Fruit fly (Drosophila melanogaster) whole organism, embryonic: ENCODE data around the gene ClpP.

Experiments
- Antp ChIP-seq: fragments of 200-800 bp; sonication (Bioruptor generic); optimal IDR thresholded peaks from 3 replicates; lab custom pipeline; 2016; ENCODE audit warnings: missing biosample characterization, missing genetic modification characterization
- Atf3 ChIP-seq: fragments of 200-800 bp; sonication (Bioruptor generic); optimal IDR thresholded peaks from 3 replicates; lab custom pipeline; 2016; ENCODE audit warnings: missing biosample characterization, missing genetic modification characterization
- Bdp1 ChIP-seq: fragments of 200-800 bp; sonication (Bioruptor generic); optimal IDR thresholded peaks from 3 replicates; lab custom pipeline; 2016; ENCODE audit warnings: missing biosample characterization, missing genetic modification characterization
- CG10209 ChIP-seq: fragments of 200-800 bp; sonication (Bioruptor generic); optimal IDR thresholded peaks from 3 replicates; lab custom pipeline; 2017; ENCODE audit warnings: missing biosample characterization, mild to moderate bottlenecking, missing genetic modification characterization, missing genetic modification reagents
- CG10267 ChIP-seq: fragments of 200-800 bp; sonication (Bioruptor generic); optimal IDR thresholded peaks from 2 replicates; lab custom pipeline; 2018; ENCODE audit warnings: missing biosample characterization, mild to moderate bottlenecking, missing genetic modification characterization, moderate library complexity
- CG10431 ChIP-seq: fragments of 200-800 bp; sonication (Bioruptor generic); optimal IDR thresholded peaks from 3 replicates; lab custom pipeline; 2018; ENCODE audit warnings: missing biosample characterization, mild to moderate bottlenecking, missing genetic modification characterization
- CG10543 ChIP-seq: fragments of 200-800 bp; sonication (Bioruptor generic); optimal IDR thresholded peaks from 3 replicates; lab custom pipeline; 2017; ENCODE audit warnings: missing biosample characterization, mild to moderate bottlenecking, missing genetic modification characterization, moderate library complexity
- CG11398 ChIP-seq: fragments of 200-800 bp; sonication (Bioruptor generic); optimal IDR thresholded peaks from 2 replicates; lab custom pipeline; 2016; ENCODE audit warnings: missing biosample characterization, missing genetic modification characterization
- CG11696 ChIP-seq: fragments of 200-800 bp; sonication (Bioruptor generic); IDR thresholded peaks from 2 replicates; pipeline ENCODE4 v1.3.6; 2022; ENCODE audit warnings: missing biosample characterization, missing genetic modification characterization
- CG12219 ChIP-seq: fragments of 200-800 bp; sonication (Bioruptor generic); optimal IDR thresholded peaks from 3 replicates; lab custom pipeline; 2018; ENCODE audit warnings: missing biosample characterization, mild to moderate bottlenecking, missing genetic modification characterization
- CG13624 ChIP-seq: fragments of 200-800 bp; sonication (Bioruptor generic); optimal IDR thresholded peaks from 2 replicates; lab custom pipeline; 2016; ENCODE audit warnings: missing biosample characterization, missing genetic modification characterization
- CG1603 ChIP-seq: fragments of 200-800 bp; sonication (Bioruptor generic); optimal IDR thresholded peaks from 2 replicates; lab custom pipeline; 2019; ENCODE audit warnings: missing biosample characterization, mild to moderate bottlenecking, missing genetic modification characterization, moderate library complexity
- CG1647 ChIP-seq: fragments of 200-800 bp; sonication (Bioruptor generic); optimal IDR thresholded peaks from 3 replicates; lab custom pipeline; 2016; ENCODE audit warnings: missing biosample characterization, missing genetic modification characterization
- CG1832 ChIP-seq: fragments of 200-800 bp; sonication (Bioruptor generic); optimal IDR thresholded peaks from 2 replicates; lab custom pipeline; 2017; ENCODE audit warnings: missing biosample characterization, mild to moderate bottlenecking, missing genetic modification characterization, inconsistent platforms
- CG2116 ChIP-seq: fragments of 200-800 bp; sonication (Bioruptor generic); optimal IDR thresholded peaks from 3 replicates; lab custom pipeline; 2018; ENCODE audit warnings: missing biosample characterization, mild to moderate bottlenecking, missing genetic modification characterization
- CG30020 ChIP-seq: fragments of 200-800 bp; optimal IDR thresholded peaks from 2 replicates; lab custom pipeline; 2019; ENCODE audit warnings: missing biosample characterization, mild to moderate bottlenecking, missing genetic modification characterization, moderate library complexity
- CG3065 ChIP-seq: fragments of 200-800 bp; sonication (Bioruptor generic); optimal IDR thresholded peaks from 2 replicates; lab custom pipeline; 2016; ENCODE audit warnings: missing biosample characterization, missing genetic modification characterization
- CG4730 ChIP-seq: fragments of 200-800 bp; sonication (Bioruptor generic); IDR thresholded peaks from 2 replicates; pipeline ENCODE4 v1.3.6; 2022; ENCODE audit warnings: missing biosample characterization, missing genetic modification characterization
- CG4854 ChIP-seq: fragments of 200-800 bp; sonication (Bioruptor generic); optimal IDR thresholded peaks from 2 replicates; lab custom pipeline; 2016; ENCODE audit warnings: missing biosample characterization, missing genetic modification characterization, inconsistent platforms
- CG5245 ChIP-seq: fragments of 200-800 bp; sonication (Bioruptor generic); optimal IDR thresholded peaks from 3 replicates; lab custom pipeline; 2016; ENCODE audit warnings: missing biosample characterization, missing genetic modification characterization
- CG6254 ChIP-seq: fragments of 200-800 bp; sonication (Bioruptor generic); optimal IDR thresholded peaks from 3 replicates; lab custom pipeline; 2017; ENCODE audit warnings: mild to moderate bottlenecking, missing biosample characterization, missing genetic modification reagents, missing genetic modification characterization
- CG6854 ChIP-seq: fragments of 200-800 bp; sonication (Bioruptor generic); optimal IDR thresholded peaks from 3 replicates; lab custom pipeline; 2017; ENCODE audit warnings: missing biosample characterization, mild to moderate bottlenecking, missing genetic modification characterization
- CG7556 ChIP-seq: fragments of 200-800 bp; sonication (Bioruptor generic); optimal IDR thresholded peaks from 2 replicates; lab custom pipeline; 2017; ENCODE audit warnings: missing biosample characterization, mild to moderate bottlenecking, missing genetic modification characterization
- CG7987 ChIP-seq: fragments of 200-800 bp; sonication (Bioruptor generic); optimal IDR thresholded peaks from 2 replicates; lab custom pipeline; 2018; ENCODE audit warnings: missing biosample characterization, mild to moderate bottlenecking, missing genetic modification characterization, moderate library complexity
- CG8359 ChIP-seq: fragments of 200-800 bp; sonication (Bioruptor generic); optimal IDR thresholded peaks from 2 replicates; lab custom pipeline; 2017; ENCODE audit warnings: missing biosample characterization, mild to moderate bottlenecking, missing genetic modification characterization, borderline replicate concordance
- CG9797 ChIP-seq: fragments of 200-800 bp; sonication (Bioruptor generic); optimal IDR thresholded peaks from 3 replicates; lab custom pipeline; 2018; ENCODE audit warnings: missing biosample characterization, mild to moderate bottlenecking, missing genetic modification characterization
- CG9817 ChIP-seq: fragments of 200-800 bp; sonication (Bioruptor generic); optimal IDR thresholded peaks from 2 replicates; lab custom pipeline; 2018; ENCODE audit warnings: missing biosample characterization, mild to moderate bottlenecking, missing genetic modification characterization, moderate library complexity
- Dp ChIP-seq: fragments of 200-800 bp; sonication (Bioruptor generic); optimal IDR thresholded peaks from 2 replicates; lab custom pipeline; 2018; ENCODE audit warnings: missing biosample characterization, mild to moderate bottlenecking, missing genetic modification characterization, moderate library complexity
- Dref ChIP-seq: fragments of 200-800 bp; sonication (Bioruptor generic); IDR thresholded peaks from 2 replicates; pipeline ENCODE4 v1.3.6; 2022; ENCODE audit warnings: missing biosample characterization, missing genetic modification characterization
- Hr78 ChIP-seq, 2 experiments: fragments of 200-800 bp in 1 of 2; fragments of >200 bp in 1 of 2; sonication (Bioruptor generic) in 1 of 2; optimal IDR thresholded peaks; 2 replicates each; lab custom pipeline; 2017 to 2019; ENCODE audit warnings: missing biosample characterization in 2 of 2, missing genetic modification characterization in 2 of 2, mild to moderate bottlenecking in 1 of 2, moderate library complexity in 1 of 2
- Max ChIP-seq: fragments of 200-800 bp; sonication (Bioruptor generic); optimal IDR thresholded peaks from 2 replicates; lab custom pipeline; 2016; ENCODE audit warnings: missing biosample characterization, mild to moderate bottlenecking, missing genetic modification characterization
- Meics ChIP-seq: fragments of 200-800 bp; sonication (Bioruptor generic); optimal IDR thresholded peaks from 2 replicates; lab custom pipeline; 2017; ENCODE audit warnings: missing biosample characterization, mild to moderate bottlenecking, missing genetic modification characterization
- Mes4 ChIP-seq: fragments of 200-800 bp; sonication (Bioruptor generic); optimal IDR thresholded peaks from 2 replicates; lab custom pipeline; 2016; ENCODE audit warnings: missing biosample characterization, missing genetic modification characterization
- NK7.1 ChIP-seq: fragments of 200-800 bp; sonication (Bioruptor generic); optimal IDR thresholded peaks from 3 replicates; lab custom pipeline; 2016; ENCODE audit warnings: missing biosample characterization, missing genetic modification characterization
- Opbp ChIP-seq: fragments of 200-800 bp; sonication (Bioruptor generic); IDR thresholded peaks from 3 replicates; pipeline ENCODE4 v1.3.6; 2022; ENCODE audit warnings: missing biosample characterization, missing genetic modification characterization; ENCODE audit not compliant: partially characterized antibody
- Sin3A ChIP-seq: fragments of >200 bp; optimal IDR thresholded peaks from 2 replicates; lab custom pipeline; 2018
- Stat92E ChIP-seq, 3 experiments: fragments of >200 bp in 2 of 3; fragments of 200-800 bp in 1 of 3; sonication (Bioruptor generic) in 1 of 3; optimal IDR thresholded peaks; 2 replicates each; lab custom pipeline; 2017 to 2019; ENCODE audit warnings: missing biosample characterization in 3 of 3, missing genetic modification characterization in 3 of 3, mild to moderate bottlenecking in 1 of 3, moderate library complexity in 1 of 3
- ase ChIP-seq: fragments of 200-800 bp; sonication (Bioruptor generic); IDR thresholded peaks from 3 replicates; pipeline ENCODE4 v1.3.6; 2022; ENCODE audit warnings: missing biosample characterization, missing genetic modification characterization
- cato ChIP-seq: fragments of 200-800 bp; sonication (Bioruptor generic); optimal IDR thresholded peaks from 2 replicates; lab custom pipeline; 2016; ENCODE audit warnings: missing biosample characterization, missing genetic modification characterization, borderline replicate concordance
- dpn ChIP-seq, 2 experiments: fragments of 200-800 bp; sonication (Bioruptor generic); optimal IDR thresholded peaks; 3 replicates each; lab custom pipeline; 2016; ENCODE audit warnings: missing biosample characterization in 2 of 2, missing genetic modification characterization in 2 of 2
- gfzf ChIP-seq: fragments of 200-800 bp; sonication (Bioruptor generic); optimal IDR thresholded peaks from 2 replicates; lab custom pipeline; 2016; ENCODE audit warnings: missing biosample characterization, mild to moderate bottlenecking, missing genetic modification characterization, moderate library complexity
- gt ChIP-seq: fragments of 200-800 bp; sonication (Bioruptor generic); IDR thresholded peaks from 2 replicates; pipeline ENCODE4 v1.3.6; 2022; ENCODE audit warnings: missing biosample characterization, missing genetic modification characterization
- lab ChIP-seq: fragments of 200-800 bp; sonication (Bioruptor generic); optimal IDR thresholded peaks from 3 replicates; lab custom pipeline; 2017; ENCODE audit warnings: missing biosample characterization, missing genetic modification characterization, mild to moderate bottlenecking, moderate library complexity, missing genetic modification reagents
- mld ChIP-seq: fragments of 200-800 bp; sonication (Bioruptor generic); IDR thresholded peaks from 3 replicates; pipeline ENCODE4 v1.3.6; 2022; ENCODE audit warnings: missing biosample characterization, missing genetic modification characterization; ENCODE audit not compliant: partially characterized antibody
- pzg ChIP-seq: fragments of 200-800 bp; sonication (Bioruptor generic); optimal IDR thresholded peaks from 3 replicates; lab custom pipeline; 2018; ENCODE audit warnings: missing biosample characterization, mild to moderate bottlenecking, missing genetic modification characterization, moderate library complexity
- row ChIP-seq: fragments of 200-800 bp; sonication (Bioruptor generic); IDR thresholded peaks from 3 replicates; pipeline ENCODE4 v1.3.6; 2022; ENCODE audit warnings: missing biosample characterization, missing genetic modification characterization
- sens ChIP-seq: fragments of 200-800 bp; sonication (Bioruptor generic); peaks from one replicate; lab custom pipeline; 2016; ENCODE audit warnings: missing biosample characterization, missing genetic modification characterization
- shn ChIP-seq: fragments of 200-800 bp; sonication (Bioruptor generic); optimal IDR thresholded peaks from 3 replicates; lab custom pipeline; 2016; ENCODE audit warnings: missing biosample characterization, missing genetic modification characterization
- stwl ChIP-seq: fragments of 200-800 bp; sonication (Bioruptor generic); optimal IDR thresholded peaks from 3 replicates; lab custom pipeline; 2018; ENCODE audit warnings: missing biosample characterization, mild to moderate bottlenecking, missing genetic modification characterization, moderate library complexity
- trem ChIP-seq: fragments of 200-800 bp; optimal IDR thresholded peaks from 3 replicates; lab custom pipeline; 2019; ENCODE audit warnings: missing biosample characterization, mild to moderate bottlenecking, missing genetic modification characterization, moderate library complexity
- wdn ChIP-seq: fragments of 200-800 bp; sonication (Bioruptor generic); IDR thresholded peaks from 2 replicates; pipeline ENCODE4 v1.3.6; 2022; ENCODE audit warnings: missing biosample characterization, missing genetic modification characterization

The ClpP gene

dm6 chr2L:10327790-10328189 lies 28.8 kb upstream of the ClpP start, which contains the start of gene RnrL:
Gene RnrL (minus strand): TSS chr2L:10327943.
- no peak for TF ChIP-seq Bdp1 (GFP tag; lab: Kevin White, UChicago)
- no peak for TF ChIP-seq ase (GFP tag; lab: Robert Waterston, UW)
- peak; percentile 59 for TF ChIP-seq CG9797 (GFP tag; lab: Kevin White, UChicago)
- TF ChIP-seq Sin3A = no peak
- TF ChIP-seq CG10543 (GFP tag; lab: Kevin White, UChicago) = no peak
- no peak for TF ChIP-seq dpn (GFP tag; optimal IDR thresholded peaks at IDR 0.05; lab: Kevin White, UChicago)
- TF ChIP-seq shn (GFP tag; lab: Kevin White, UChicago) = no peak
- TF ChIP-seq sens (GFP tag; lab: Kevin White, UChicago) = peak; percentile 10
- TF ChIP-seq CG1832 = no peak
- TF ChIP-seq CG10431 (GFP tag; lab: Kevin White, UChicago) = no peak
- TF ChIP-seq CG4854 (GFP tag; lab: Kevin White, UChicago) = no peak
- no peak for TF ChIP-seq CG12219 (GFP tag; lab: Kevin White, UChicago)
- TF ChIP-seq CG30020 = peak; percentile 89
- TF ChIP-seq CG8359 (GFP tag; lab: Kevin White, UChicago) = no peak
- TF ChIP-seq Atf3 (GFP tag; lab: Kevin White, UChicago) = no peak
- no peak for TF ChIP-seq CG10209 (GFP tag; lab: Kevin White, UChicago)
- no peak for TF ChIP-seq CG10267 (tag; lab: Kevin White, UChicago)
- TF ChIP-seq CG7987 (GFP tag; lab: Kevin White, UChicago) = no peak
- no peak for TF ChIP-seq Dref (GFP tag; lab: Robert Waterston, UW)
- TF ChIP-seq mld = no peak
- peak; percentile 95 for TF ChIP-seq CG1603 (tag; lab: Kevin White, UChicago)
- TF ChIP-seq CG6854 (GFP tag; lab: Kevin White, UChicago) = no peak
- TF ChIP-seq pzg (GFP tag; lab: Kevin White, UChicago) = peak; percentile 40
- TF ChIP-seq Hr78 (GFP tag; optimal IDR thresholded peaks at IDR 0.05; lab: Kevin White, UChicago) = no peak
- TF ChIP-seq gt (GFP tag; lab: Robert Waterston, UW) = no peak
- no peak for TF ChIP-seq Max
- TF ChIP-seq CG5245 (GFP tag; lab: Kevin White, UChicago) = no peak
- TF ChIP-seq NK7.1 = no peak
- TF ChIP-seq CG2116 (GFP tag; lab: Kevin White, UChicago) = peak; percentile 5
- peak; percentile 39; the same call in 2 of the 3 replicates for TF ChIP-seq row (GFP tag; lab: Robert Waterston, UW)
- peak; percentile 75 for TF ChIP-seq Dp (GFP tag; lab: Kevin White, UChicago)
- no peak for TF ChIP-seq CG11696
- no peak for TF ChIP-seq CG13624 (GFP tag; lab: Kevin White, UChicago)
- TF ChIP-seq trem (tag; lab: Kevin White, UChicago) = peak; percentile 6
- TF ChIP-seq CG1647 (GFP tag; lab: Kevin White, UChicago) = no peak
- TF ChIP-seq CG4730 (GFP tag; lab: Robert Waterston, UW) = no peak
- TF ChIP-seq CG6254 (GFP tag; lab: Kevin White, UChicago) = no peak
- TF ChIP-seq gfzf = peak; percentile 64
- no peak for TF ChIP-seq Antp (GFP tag; lab: Kevin White, UChicago)
- no peak for TF ChIP-seq wdn (GFP tag; lab: Robert Waterston, UW)
- TF ChIP-seq CG11398 (GFP tag; lab: Kevin White, UChicago) = no peak
- TF ChIP-seq lab (GFP tag; lab: Kevin White, UChicago) = no peak
- TF ChIP-seq stwl (tag; lab: Kevin White, UChicago) = peak; percentile 48
- no peak for TF ChIP-seq Stat92E (GFP tag; optimal IDR thresholded peaks at IDR 0.05; lab: Kevin White, UChicago)
- no peak for TF ChIP-seq Mes4 (GFP tag; lab: Kevin White, UChicago)
- no peak for TF ChIP-seq CG9817
- no peak for TF ChIP-seq Opbp
- TF ChIP-seq CG7556 (GFP tag; lab: Kevin White, UChicago) = no peak
- TF ChIP-seq cato = no peak
- no peak for TF ChIP-seq Meics (GFP tag; lab: Kevin White, UChicago)
- no peak for TF ChIP-seq CG3065 (GFP tag; lab: Kevin White, UChicago)
